ENCODE assay signal across 1 fruit fly cellular context in genomic region chr3L:9441907-9442479, dm6.
TF ChIP-seq lines count a peak whose summit lies in the region.

Gene Bet3, minus strand, starts transcription at chr3L:9442267.
Gene Nf-YA, minus strand, starts transcription at chr3L:9442267.

TF ChIP-seq in whole organism, embryonic, 481 proteins besides CTCF, POLR2A, EP300 and RAD21 (continued from another document and continues in another):
- TF ChIP-seq Dip3 (GFP tag; optimal IDR thresholded peaks at IDR 0.05; lab: Kevin White, UChicago) (peak; percentile 60), p53 (GFP tag; optimal IDR thresholded peaks at IDR 0.05; lab: Kevin White, UChicago) (peak; percentile 21), Gsc (GFP tag; IDR thresholded peaks at IDR 0.05; lab: Robert Waterston, UW) (no peak), CG13894 (tag; optimal IDR thresholded peaks at IDR 0.05; lab: Kevin White, UChicago) (peak; percentile 66), CG18011 (GFP tag; optimal IDR thresholded peaks at IDR 0.05; lab: Kevin White, UChicago) (no peak), HLHmδ (GFP tag; optimal IDR thresholded peaks at IDR 0.05; lab: Kevin White, UChicago) (no peak), az2 (GFP tag; optimal IDR thresholded peaks at IDR 0.05; lab: Kevin White, UChicago) (peak; percentile 44), sug (tag; optimal IDR thresholded peaks at IDR 0.05; lab: Kevin White, UChicago) (peak; percentile 41), CG18764 (GFP tag; optimal IDR thresholded peaks at IDR 0.05; lab: Kevin White, UChicago) (peak; percentile 6), Doc2 (GFP tag; IDR thresholded peaks at IDR 0.05; lab: Robert Waterston, UW) (no peak), Nf-YC (tag; optimal IDR thresholded peaks at IDR 0.05; lab: Kevin White, UChicago) (peak; percentile 43), CG11696 (GFP tag; IDR thresholded peaks at IDR 0.05; lab: Robert Waterston, UW) (peak; percentile 40; the same call in 1 of the 2 replicates), CG14014 (GFP tag; IDR thresholded peaks at IDR 0.05; lab: Robert Waterston, UW) (peak; percentile 49; the same call in 1 of the 2 replicates), NC2α (GFP tag; optimal IDR thresholded peaks at IDR 0.05; lab: Kevin White, UChicago) (no peak), crol (GFP tag; IDR thresholded peaks at IDR 0.05; lab: Robert Waterston, UW) (no peak), CoRest (tag; optimal IDR thresholded peaks at IDR 0.05; lab: Kevin White, UChicago) (peak; percentile 61), CG2202 (tag; optimal IDR thresholded peaks at IDR 0.05; lab: Kevin White, UChicago) (no peak), E2f1 (GFP tag; IDR thresholded peaks at IDR 0.05; lab: Robert Waterston, UW) (peak; percentile 19; the same call in 1 of the 2 replicates), Chrac-16 (GFP tag; optimal IDR thresholded peaks at IDR 0.05; lab: Kevin White, UChicago) (peak; percentile 32), z (GFP tag; IDR thresholded peaks at IDR 0.05; lab: Robert Waterston, UW) (no peak), lilli (GFP tag; optimal IDR thresholded peaks at IDR 0.05; lab: Kevin White, UChicago) (peak; percentile 70), CG7372 (GFP tag; IDR thresholded peaks at IDR 0.05; lab: Robert Waterston, UW) (peak; percentile 60; the same call in 1 of the 2 replicates), CG7271 (tag; optimal IDR thresholded peaks at IDR 0.05; lab: Kevin White, UChicago) (no peak), CG2875 (GFP tag; optimal IDR thresholded peaks at IDR 0.05; lab: Kevin White, UChicago) (no peak), exex (tag; optimal IDR thresholded peaks at IDR 0.05; lab: Kevin White, UChicago) (no peak), CG5180 (GFP tag; optimal IDR thresholded peaks at IDR 0.05; lab: Kevin White, UChicago) (no peak), nerfin-1 (tag; optimal IDR thresholded peaks at IDR 0.05; lab: Kevin White, UChicago) (peak; percentile 35), Jarid2 (GFP tag; optimal IDR thresholded peaks at IDR 0.05; lab: Kevin White, UChicago) (peak; percentile 20), pnt (GFP tag; optimal IDR thresholded peaks at IDR 0.05; lab: Kevin White, UChicago) (peak; percentile 49), zen2 (GFP tag; IDR thresholded peaks at IDR 0.05; lab: Robert Waterston, UW; ENCODE audit: partially characterized antibody) (peak; percentile 86; the same call in 1 of the 3 replicates), Bteb2 (GFP tag; optimal IDR thresholded peaks at IDR 0.05; lab: Kevin White, UChicago) (no peak), CG3847 (GFP tag; IDR thresholded peaks at IDR 0.05; lab: Robert Waterston, UW) (peak; percentile 73), maf-S (GFP tag; optimal IDR thresholded peaks at IDR 0.05; lab: Kevin White, UChicago) (no peak), CrebB (tag; optimal IDR thresholded peaks at IDR 0.05; lab: Kevin White, UChicago) (no peak), Nf-YA (GFP tag; IDR thresholded peaks at IDR 0.05; lab: Robert Waterston, UW) (no peak), CG8359 (GFP tag; optimal IDR thresholded peaks at IDR 0.05; lab: Kevin White, UChicago; ENCODE audit: borderline replicate concordance) (no peak), prd (optimal IDR thresholded peaks at IDR 0.05; lab: Kevin White, UChicago) (no peak), prd (GFP tag; IDR thresholded peaks at IDR 0.05; lab: Robert Waterston, UW) (peak; percentile 64; the same call in 2 of the 3 replicates), CG34422 (GFP tag; IDR thresholded peaks at IDR 0.05; lab: Robert Waterston, UW) (peak; percentile 67; the same call in 2 of the 3 replicates), cg (GFP tag; optimal IDR thresholded peaks at IDR 0.05; lab: Kevin White, UChicago) (peak; percentile 6), ro (GFP tag; IDR thresholded peaks at IDR 0.05; lab: Robert Waterston, UW) (no peak), CG7963 (GFP tag; IDR thresholded peaks at IDR 0.05; lab: Robert Waterston, UW; ENCODE audit: partially characterized antibody) (peak; percentile 72; the same call in 2 of the 3 replicates), CG31365 (tag; optimal IDR thresholded peaks at IDR 0.05; lab: Kevin White, UChicago) (no peak), tna (GFP tag; IDR thresholded peaks at IDR 0.05; lab: Robert Waterston, UW; ENCODE audit: partially characterized antibody) (peak; percentile 66), CG3726 (GFP tag; IDR thresholded peaks at IDR 0.05; lab: Robert Waterston, UW) (no peak), CG18476 (GFP tag; optimal IDR thresholded peaks at IDR 0.05; lab: Kevin White, UChicago) (no peak), Sin3A (optimal IDR thresholded peaks at IDR 0.05; lab: Kevin White, UChicago) (peak; percentile 38), CG9932 (GFP tag; IDR thresholded peaks at IDR 0.05; lab: Robert Waterston, UW) (peak; percentile 86), zf30C (GFP tag; optimal IDR thresholded peaks at IDR 0.05; lab: Kevin White, UChicago) (no peak), slbo (GFP tag; IDR thresholded peaks at IDR 0.05; lab: Robert Waterston, UW) (peak; percentile 88), CG17186 (GFP tag; optimal IDR thresholded peaks at IDR 0.05; lab: Kevin White, UChicago) (peak; percentile 31), Vsx1 (GFP tag; optimal IDR thresholded peaks at IDR 0.05; lab: Kevin White, UChicago) (no peak), CG34376 (GFP tag; optimal IDR thresholded peaks at IDR 0.05; lab: Kevin White, UChicago) (peak; percentile 8), CG12299 (tag; optimal IDR thresholded peaks at IDR 0.05; lab: Kevin White, UChicago) (no peak), CG10267 (tag; optimal IDR thresholded peaks at IDR 0.05; lab: Kevin White, UChicago) (peak; percentile 56), disco-r (GFP tag; optimal IDR thresholded peaks at IDR 0.05; lab: Kevin White, UChicago) (no peak), ci (GFP tag; IDR thresholded peaks at IDR 0.05; lab: Robert Waterston, UW) (no peak; the same call in 1 of the 3 replicates), D19B (GFP tag; optimal IDR thresholded peaks at IDR 0.05; lab: Kevin White, UChicago) (no peak), caup (GFP tag; optimal IDR thresholded peaks at IDR 0.05; lab: Kevin White, UChicago; ENCODE audit: severe bottlenecking) (peak; percentile 35), rib (GFP tag; IDR thresholded peaks at IDR 0.05; lab: Robert Waterston, UW) (peak; percentile 35; the same call in 1 of the 2 replicates), Neu2 (GFP tag; optimal IDR thresholded peaks at IDR 0.05; lab: Kevin White, UChicago; ENCODE audit: borderline replicate concordance) (no peak), CG14050 (GFP tag; IDR thresholded peaks at IDR 0.05; lab: Robert Waterston, UW) (no peak; the same call in 2 of the 3 replicates), NfI (GFP tag; optimal IDR thresholded peaks at IDR 0.05; lab: Kevin White, UChicago) (peak; percentile 54), jing (GFP tag; optimal IDR thresholded peaks at IDR 0.05; lab: Kevin White, UChicago) (no peak), bowl (GFP tag; IDR thresholded peaks at IDR 0.05; lab: Robert Waterston, UW) (no peak), pb (GFP tag; optimal IDR thresholded peaks at IDR 0.05; lab: Kevin White, UChicago) (no peak), CG4404 (GFP tag; IDR thresholded peaks at IDR 0.05; lab: Robert Waterston, UW) (no peak), sna (GFP tag; IDR thresholded peaks at IDR 0.05; lab: Robert Waterston, UW; ENCODE audit: partially characterized antibody) (peak; percentile 84), kni (GFP tag; optimal IDR thresholded peaks at IDR 0.05; lab: Kevin White, UChicago) (no peak), esg (GFP tag; conservative IDR thresholded peaks at IDR 0.05; lab: Robert Waterston, UW) (no peak), CG11560 (tag; IDR thresholded peaks at IDR 0.05; lab: Robert Waterston, UW) (no peak), dysf (GFP tag; IDR thresholded peaks at IDR 0.05; lab: Robert Waterston, UW) (peak; percentile 31; the same call in 1 of the 3 replicates), CG6175 (GFP tag; IDR thresholded peaks at IDR 0.05; lab: Robert Waterston, UW) (no peak), CG9797 (GFP tag; optimal IDR thresholded peaks at IDR 0.05; lab: Kevin White, UChicago) (peak; percentile 53), peb (GFP tag; IDR thresholded peaks at IDR 0.05; lab: Robert Waterston, UW) (no peak), CG13287 (GFP tag; IDR thresholded peaks at IDR 0.05; lab: Robert Waterston, UW; ENCODE audit: partially characterized antibody) (peak; percentile 88), CG31224 (GFP tag; IDR thresholded peaks at IDR 0.05; lab: Robert Waterston, UW) (no peak), mirr (GFP tag; optimal IDR thresholded peaks at IDR 0.05; lab: Kevin White, UChicago) (no peak), unpg (GFP tag; optimal IDR thresholded peaks at IDR 0.05; lab: Kevin White, UChicago) (no peak), Dad (GFP tag; optimal IDR thresholded peaks at IDR 0.05; lab: Kevin White, UChicago) (peak; percentile 62), Hr78 (GFP tag; optimal IDR thresholded peaks at IDR 0.05; lab: Kevin White, UChicago) (no peak), CG17568 (GFP tag; optimal IDR thresholded peaks at IDR 0.05; lab: Kevin White, UChicago) (no peak), CG31441 (GFP tag; IDR thresholded peaks at IDR 0.05; lab: Robert Waterston, UW) (peak; percentile 74), CG1603 (tag; optimal IDR thresholded peaks at IDR 0.05; lab: Kevin White, UChicago) (peak; percentile 79), CG30403 (GFP tag; optimal IDR thresholded peaks at IDR 0.05; lab: Kevin White, UChicago) (peak; percentile 74), CG17385 (GFP tag; optimal IDR thresholded peaks at IDR 0.05; lab: Kevin White, UChicago) (peak; percentile 8), Meics (GFP tag; optimal IDR thresholded peaks at IDR 0.05; lab: Kevin White, UChicago) (peak; percentile 49), H15 (GFP tag; IDR thresholded peaks at IDR 0.05; lab: Robert Waterston, UW) (peak; percentile 12; the same call in 1 of the 3 replicates), luna (GFP tag; optimal IDR thresholded peaks at IDR 0.05; lab: Kevin White, UChicago) (peak; percentile 77), lbe (GFP tag; optimal IDR thresholded peaks at IDR 0.05; lab: Kevin White, UChicago) (peak; percentile 22), yki (optimal IDR thresholded peaks at IDR 0.05; lab: Kevin White, UChicago) (no peak), CG17612 (GFP tag; IDR thresholded peaks at IDR 0.05; lab: Robert Waterston, UW) (peak; percentile 43), CG13624 (GFP tag; optimal IDR thresholded peaks at IDR 0.05; lab: Kevin White, UChicago) (peak; percentile 71), CG1792 (GFP tag; optimal IDR thresholded peaks at IDR 0.05; lab: Kevin White, UChicago) (peak; percentile 27), CG10274 (GFP tag; optimal IDR thresholded peaks at IDR 0.05; lab: Kevin White, UChicago) (no peak), CG14667 (GFP tag; IDR thresholded peaks at IDR 0.05; lab: Robert Waterston, UW) (no peak; the same call in 1 of the 2 replicates), CG10565 (GFP tag; optimal IDR thresholded peaks at IDR 0.05; lab: Kevin White, UChicago) (no peak), sens (GFP tag; lab: Kevin White, UChicago) (peak; percentile 92), tap (tag; optimal IDR thresholded peaks at IDR 0.05; lab: Kevin White, UChicago) (no peak), ttk (GFP tag; IDR thresholded peaks at IDR 0.05; lab: Robert Waterston, UW) (peak; percentile 38; the same call in 1 of the 2 replicates), Hr51 (GFP tag; optimal IDR thresholded peaks at IDR 0.05; lab: Kevin White, UChicago) (peak; percentile 16 to 57), D19A (tag; optimal IDR thresholded peaks at IDR 0.05; lab: Kevin White, UChicago) (peak; percentile 20), D (optimal IDR thresholded peaks at IDR 0.05; lab: Kevin White, UChicago) (no peak), D (GFP tag; optimal IDR thresholded peaks at IDR 0.05; lab: Kevin White, UChicago) (no peak), lab (GFP tag; optimal IDR thresholded peaks at IDR 0.05; lab: Kevin White, UChicago) (peak; percentile 32), lov (optimal IDR thresholded peaks at IDR 0.05; lab: Kevin White, UChicago) (no peak), lov (GFP tag; IDR thresholded peaks at IDR 0.05; lab: Robert Waterston, UW) (0 out of 3 replicates have a peak, but pooled peaks have one; percentile 24), CG7928 (GFP tag; optimal IDR thresholded peaks at IDR 0.05; lab: Kevin White, UChicago) (peak; percentile 97), da (GFP tag; optimal IDR thresholded peaks at IDR 0.05; lab: Kevin White, UChicago) (peak; percentile 0), ind (GFP tag; optimal IDR thresholded peaks at IDR 0.05; lab: Kevin White, UChicago) (peak; percentile 61), pho (GFP tag; optimal IDR thresholded peaks at IDR 0.05; lab: Kevin White, UChicago) (peak; percentile 43), CG33557 (GFP tag; optimal IDR thresholded peaks at IDR 0.05; lab: Kevin White, UChicago) (no peak), MBD-R2 (GFP tag; IDR thresholded peaks at IDR 0.05; lab: Robert Waterston, UW) (peak; percentile 95), gsb-n (tag; optimal IDR thresholded peaks at IDR 0.05; lab: Kevin White, UChicago) (peak; percentile 26), CG16779 (GFP tag; IDR thresholded peaks at IDR 0.05; lab: Robert Waterston, UW) (no peak), CG11456 (GFP tag; IDR thresholded peaks at IDR 0.05; lab: Robert Waterston, UW) (peak; percentile 79), CG2678 (tag; optimal IDR thresholded peaks at IDR 0.05; lab: Kevin White, UChicago) (peak; percentile 44), CG6813 (GFP tag; optimal IDR thresholded peaks at IDR 0.05; lab: Kevin White, UChicago) (no peak), tgo (GFP tag; IDR thresholded peaks at IDR 0.05; lab: Robert Waterston, UW) (no peak), br (optimal IDR thresholded peaks at IDR 0.05; lab: Kevin White, UChicago) (no peak), HHEX (GFP tag; optimal IDR thresholded peaks at IDR 0.05; lab: Kevin White, UChicago) (peak; percentile 12), CG7357 (GFP tag; IDR thresholded peaks at IDR 0.05; lab: Robert Waterston, UW) (no peak; the same call in 2 of the 3 replicates), gcm2 (GFP tag; optimal IDR thresholded peaks at IDR 0.05; lab: Kevin White, UChicago) (no peak), Stat92E (GFP tag; optimal IDR thresholded peaks at IDR 0.05; lab: Kevin White, UChicago) (no peak), CG6791 (GFP tag; IDR thresholded peaks at IDR 0.05; lab: Robert Waterston, UW; ENCODE audit: partially characterized antibody) (peak; percentile 89), Hsf (GFP tag; optimal IDR thresholded peaks at IDR 0.05; lab: Kevin White, UChicago) (peak; percentile 60), gsb (GFP tag; IDR thresholded peaks at IDR 0.05; lab: Robert Waterston, UW) (no peak), ftz-f1 (GFP tag; optimal IDR thresholded peaks at IDR 0.05; lab: Kevin White, UChicago) (no peak), Ada2b (GFP tag; IDR thresholded peaks at IDR 0.05; lab: Robert Waterston, UW) (peak; percentile 47; the same call in 1 of the 2 replicates), phol (tag; optimal IDR thresholded peaks at IDR 0.05; lab: Kevin White, UChicago) (peak; percentile 61), CG1602 (GFP tag; optimal IDR thresholded peaks at IDR 0.05; lab: Kevin White, UChicago) (peak; percentile 2), CG6765 (GFP tag; optimal IDR thresholded peaks at IDR 0.05; lab: Kevin White, UChicago) (no peak)
